Worm (Caenorhabditis elegans): ENCODE measurements around the gene pfn-3.

ce11 chrX:1051041-1051440 is 29.4 kb downstream of the pfn-3 start:
- TF ChIP-seq W03F9.2 (tag; optimal IDR thresholded peaks at IDR 0.05) (no peak), dao-5 (tag; optimal IDR thresholded peaks at IDR 0.05) (no peak), him-1 (tag; optimal IDR thresholded peaks at IDR 0.05) (no peak)
